Fruit fly (Drosophila melanogaster) whole organism, embryonic: ENCODE results near the gene mRpL10.

Source experiments
- Bdp1 ChIP-seq: fragments of 200-800 bp; sonication (Bioruptor generic); optimal IDR thresholded peaks from 3 replicates; lab custom pipeline; 2016; ENCODE audit warnings: missing biosample characterization, missing genetic modification characterization
- CG10979 ChIP-seq: fragments of 200-800 bp; sonication (Bioruptor generic); optimal IDR thresholded peaks from 2 replicates; lab custom pipeline; 2018; ENCODE audit warnings: missing biosample characterization, mild to moderate bottlenecking, missing genetic modification characterization, moderate library complexity
- CG11504 ChIP-seq: fragments of 200-800 bp; sonication (Bioruptor generic); optimal IDR thresholded peaks from 3 replicates; lab custom pipeline; 2019; ENCODE audit warnings: missing biosample characterization, mild to moderate bottlenecking, missing genetic modification characterization, moderate library complexity
- CG12659 ChIP-seq: fragments of 200-800 bp; sonication (Bioruptor generic); optimal IDR thresholded peaks from 3 replicates; lab custom pipeline; 2017; ENCODE audit warnings: mild to moderate bottlenecking, missing biosample characterization, missing genetic modification reagents, missing genetic modification characterization
- CG13296 ChIP-seq: fragments of 200-800 bp; sonication (Bioruptor generic); optimal IDR thresholded peaks from 3 replicates; lab custom pipeline; 2018; ENCODE audit warnings: missing biosample characterization, mild to moderate bottlenecking, missing genetic modification characterization
- CG14050 ChIP-seq: fragments of 200-800 bp; sonication (Bioruptor generic); IDR thresholded peaks from 3 replicates; pipeline ENCODE4 v1.3.6; 2022; ENCODE audit warnings: missing biosample characterization, missing genetic modification characterization
- CG1603 ChIP-seq: fragments of 200-800 bp; sonication (Bioruptor generic); optimal IDR thresholded peaks from 2 replicates; lab custom pipeline; 2019; ENCODE audit warnings: missing biosample characterization, mild to moderate bottlenecking, missing genetic modification characterization, moderate library complexity
- CG18619 ChIP-seq: fragments of 200-800 bp; sonication (Bioruptor generic); optimal IDR thresholded peaks from 3 replicates; lab custom pipeline; 2017; ENCODE audit warnings: missing biosample characterization, mild to moderate bottlenecking, missing genetic modification characterization
- CG30020 ChIP-seq: fragments of 200-800 bp; optimal IDR thresholded peaks from 2 replicates; lab custom pipeline; 2019; ENCODE audit warnings: missing biosample characterization, mild to moderate bottlenecking, missing genetic modification characterization, moderate library complexity
- CG31224 ChIP-seq: fragments of 200-800 bp; sonication (Bioruptor generic); IDR thresholded peaks from 2 replicates; pipeline ENCODE4 v1.3.6; 2022; ENCODE audit warnings: missing biosample characterization, missing genetic modification characterization
- CG33213 ChIP-seq: fragments of 200-800 bp; sonication (Bioruptor generic); optimal IDR thresholded peaks from 3 replicates; lab custom pipeline; 2016; ENCODE audit warnings: missing biosample characterization, missing genetic modification characterization
- CG3726 ChIP-seq: fragments of 200-800 bp; sonication (Bioruptor generic); IDR thresholded peaks from 3 replicates; pipeline ENCODE4, ENCODE4 v1.3.6; 2022; ENCODE audit warnings: missing biosample characterization, missing genetic modification characterization
- CG3838 ChIP-seq: fragments of 200-800 bp; sonication (Bioruptor generic); optimal IDR thresholded peaks from 3 replicates; lab custom pipeline; 2016; ENCODE audit warnings: missing biosample characterization, missing genetic modification characterization
- CG4282 ChIP-seq: fragments of 200-800 bp; sonication (Bioruptor generic); optimal IDR thresholded peaks from 2 replicates; lab custom pipeline; 2016; ENCODE audit warnings: missing biosample characterization, missing genetic modification characterization
- CG5245 ChIP-seq: fragments of 200-800 bp; sonication (Bioruptor generic); optimal IDR thresholded peaks from 3 replicates; lab custom pipeline; 2016; ENCODE audit warnings: missing biosample characterization, missing genetic modification characterization
- CG5953 ChIP-seq: fragments of 200-800 bp; sonication (Bioruptor generic); IDR thresholded peaks from 2 replicates; pipeline ENCODE4 v1.3.6; 2022; ENCODE audit warnings: missing biosample characterization, missing genetic modification characterization
- CG7271 ChIP-seq: fragments of 200-800 bp; sonication (Bioruptor generic); optimal IDR thresholded peaks from 2 replicates; lab custom pipeline; 2018; ENCODE audit warnings: missing biosample characterization, mild to moderate bottlenecking, missing genetic modification characterization, moderate library complexity
- CG7786 ChIP-seq: fragments of 200-800 bp; sonication (Bioruptor generic); optimal IDR thresholded peaks from 2 replicates; lab custom pipeline; 2016; ENCODE audit warnings: missing biosample characterization, missing genetic modification characterization
- CG8924 ChIP-seq: fragments of 200-800 bp; optimal IDR thresholded peaks from 3 replicates; lab custom pipeline; 2019; ENCODE audit warnings: missing biosample characterization, mild to moderate bottlenecking, missing genetic modification characterization, moderate library complexity
- CG9727 ChIP-seq: fragments of 200-800 bp; sonication (Bioruptor generic); optimal IDR thresholded peaks from 3 replicates; lab custom pipeline; 2017; ENCODE audit warnings: missing biosample characterization, mild to moderate bottlenecking, missing genetic modification characterization
- CG9876 ChIP-seq: fragments of 200-800 bp; sonication (Bioruptor generic); optimal IDR thresholded peaks from 2 replicates; lab custom pipeline; 2016; ENCODE audit warnings: missing biosample characterization, missing genetic modification characterization
- D19B ChIP-seq: fragments of 200-800 bp; sonication (Bioruptor generic); optimal IDR thresholded peaks from 2 replicates; lab custom pipeline; 2017; ENCODE audit warnings: missing biosample characterization, mild to moderate bottlenecking, missing genetic modification characterization
- Dek ChIP-seq: fragments of 200-800 bp; sonication (Bioruptor generic); optimal IDR thresholded peaks from 3 replicates; lab custom pipeline; 2019; ENCODE audit warnings: missing biosample characterization, mild to moderate bottlenecking, missing genetic modification characterization, moderate library complexity
- Dip3 ChIP-seq: fragments of 200-800 bp; sonication (Bioruptor generic); optimal IDR thresholded peaks from 3 replicates; lab custom pipeline; 2016; ENCODE audit warnings: missing biosample characterization, missing genetic modification characterization
- E2f2 ChIP-seq: fragments of 200-800 bp; sonication (Bioruptor generic); IDR thresholded peaks from 2 replicates; pipeline ENCODE4 v1.3.6; 2022; ENCODE audit warnings: missing biosample characterization, missing genetic modification characterization
- Mad ChIP-seq: fragments of 200-800 bp; sonication (Bioruptor generic); optimal IDR thresholded peaks from 2 replicates; lab custom pipeline; 2016; ENCODE audit warnings: missing biosample characterization, missing genetic modification characterization
- Mes4 ChIP-seq: fragments of 200-800 bp; sonication (Bioruptor generic); optimal IDR thresholded peaks from 2 replicates; lab custom pipeline; 2016; ENCODE audit warnings: missing biosample characterization, missing genetic modification characterization
- NfI ChIP-seq: fragments of 200-800 bp; sonication (Bioruptor generic); optimal IDR thresholded peaks from 3 replicates; lab custom pipeline; 2018; ENCODE audit warnings: missing biosample characterization, mild to moderate bottlenecking, missing genetic modification characterization, moderate library complexity
- Oli ChIP-seq: fragments of 200-800 bp; sonication (Bioruptor generic); optimal IDR thresholded peaks from 2 replicates; lab custom pipeline; 2018; ENCODE audit warnings: missing biosample characterization, mild to moderate bottlenecking, missing genetic modification characterization, moderate library complexity
- Scr ChIP-seq: fragments of 200-800 bp; sonication (Bioruptor generic); IDR thresholded peaks from 2 replicates; pipeline ENCODE4 v1.3.6; 2022; ENCODE audit warnings: missing biosample characterization, missing genetic modification characterization; ENCODE audit not compliant: partially characterized antibody
- Stat92E ChIP-seq, 3 experiments: fragments of >200 bp in 2 of 3; fragments of 200-800 bp in 1 of 3; sonication (Bioruptor generic) in 1 of 3; optimal IDR thresholded peaks; 2 replicates each; lab custom pipeline; 2017 to 2019; ENCODE audit warnings: missing biosample characterization in 3 of 3, missing genetic modification characterization in 3 of 3, mild to moderate bottlenecking in 1 of 3, moderate library complexity in 1 of 3
- ab ChIP-seq: fragments of 200-800 bp; sonication (Bioruptor generic); optimal IDR thresholded peaks from 2 replicates; lab custom pipeline; 2016; ENCODE audit warnings: missing biosample characterization, missing genetic modification characterization
- bbx ChIP-seq: fragments of 200-800 bp; sonication (Bioruptor generic); IDR thresholded peaks from 2 replicates; pipeline ENCODE4 v1.3.6; 2022; ENCODE audit warnings: missing biosample characterization, missing genetic modification characterization; ENCODE audit not compliant: partially characterized antibody
- br ChIP-seq: fragments of >200 bp; optimal IDR thresholded peaks from 2 replicates; lab custom pipeline; 2017
- chn ChIP-seq: fragments of 200-800 bp; sonication (Bioruptor generic); optimal IDR thresholded peaks from 2 replicates; lab custom pipeline; 2016; ENCODE audit warnings: missing biosample characterization, missing genetic modification characterization
- crc ChIP-seq: fragments of 200-800 bp; sonication (Bioruptor generic); optimal IDR thresholded peaks from 2 replicates; lab custom pipeline; 2016; ENCODE audit warnings: missing biosample characterization, missing genetic modification characterization
- crol ChIP-seq: fragments of 200-800 bp; sonication (Bioruptor generic); IDR thresholded peaks from 2 replicates; pipeline ENCODE4 v1.3.6; 2022; ENCODE audit warnings: missing biosample characterization, missing genetic modification characterization
- cwo ChIP-seq: fragments of 200-800 bp; sonication (Bioruptor generic); optimal IDR thresholded peaks from 3 replicates; lab custom pipeline; 2017; ENCODE audit warnings: missing biosample characterization, missing genetic modification characterization, mild to moderate bottlenecking, moderate library complexity, missing genetic modification reagents
- luna ChIP-seq: fragments of 200-800 bp; sonication (Bioruptor generic); optimal IDR thresholded peaks from 2 replicates; lab custom pipeline; 2016; ENCODE audit warnings: missing biosample characterization, missing genetic modification characterization
- maf-S ChIP-seq: fragments of 200-800 bp; sonication (Bioruptor generic); optimal IDR thresholded peaks from 2 replicates; lab custom pipeline; 2016; ENCODE audit warnings: missing biosample characterization, missing genetic modification characterization
- mld ChIP-seq: fragments of 200-800 bp; sonication (Bioruptor generic); IDR thresholded peaks from 3 replicates; pipeline ENCODE4 v1.3.6; 2022; ENCODE audit warnings: missing biosample characterization, missing genetic modification characterization; ENCODE audit not compliant: partially characterized antibody
- pita ChIP-seq: fragments of 200-800 bp; sonication (Bioruptor generic); optimal IDR thresholded peaks from 2 replicates; lab custom pipeline; 2017; ENCODE audit warnings: missing biosample characterization, mild to moderate bottlenecking, missing genetic modification characterization
- sob ChIP-seq: fragments of 200-800 bp; sonication (Bioruptor generic); IDR thresholded peaks from 2 replicates; pipeline ENCODE4 v1.3.6; 2022; ENCODE audit warnings: missing biosample characterization, missing genetic modification characterization
- tgo ChIP-seq: fragments of 200-800 bp; sonication (Bioruptor generic); IDR thresholded peaks from 3 replicates; pipeline ENCODE4 v1.3.6; 2022; ENCODE audit warnings: missing biosample characterization, missing genetic modification characterization
- tin ChIP-seq: fragments of 200-800 bp; sonication (Bioruptor generic); optimal IDR thresholded peaks from 3 replicates; lab custom pipeline; 2016; ENCODE audit warnings: missing biosample characterization, missing genetic modification characterization
- tio ChIP-seq: fragments of 200-800 bp; sonication (Bioruptor generic); optimal IDR thresholded peaks from 2 replicates; lab custom pipeline; 2017; ENCODE audit warnings: missing biosample characterization, missing genetic modification characterization, inconsistent platforms
- trh ChIP-seq: fragments of 200-800 bp; sonication (Bioruptor generic); optimal IDR thresholded peaks from 2 replicates; lab custom pipeline; 2016; ENCODE audit warnings: missing biosample characterization, missing genetic modification characterization
- tx ChIP-seq: fragments of 200-800 bp; sonication (Bioruptor generic); optimal IDR thresholded peaks from 2 replicates; lab custom pipeline; 2016; ENCODE audit warnings: missing biosample characterization, missing genetic modification characterization
- wek ChIP-seq: fragments of 200-800 bp; sonication (Bioruptor generic); optimal IDR thresholded peaks from 3 replicates; lab custom pipeline; 2018; ENCODE audit warnings: missing biosample characterization, mild to moderate bottlenecking, missing genetic modification characterization, moderate library complexity

Gene mRpL10

dm6 chr2L:224599-225385 lies 21.2 kb downstream of the mRpL10 start (continued):
- TF ChIP-seq cwo (GFP tag; lab: Kevin White, UChicago): peak; percentile 68
- peak; percentile 68 for TF ChIP-seq Oli (tag; lab: Kevin White, UChicago)
- no peak for TF ChIP-seq CG9876 (GFP tag; lab: Kevin White, UChicago)
- 0 out of 2 replicates have a peak, but pooled peaks have one; percentile 14 for TF ChIP-seq CG31224 (GFP tag; lab: Robert Waterston, UW)
- TF ChIP-seq E2f2 (GFP tag; lab: Robert Waterston, UW): no peak; the same call in 1 of the 2 replicates
- no peak for TF ChIP-seq pita
- peak; percentile 39 for TF ChIP-seq CG5245
- TF ChIP-seq CG30020 (tag; lab: Kevin White, UChicago): no peak
- TF ChIP-seq Mes4 (GFP tag; lab: Kevin White, UChicago): no peak
- no peak for TF ChIP-seq CG11504 (tag; lab: Kevin White, UChicago)
- peak; percentile 51; the same call in 1 of the 3 replicates for TF ChIP-seq CG14050 (GFP tag; lab: Robert Waterston, UW)
- TF ChIP-seq luna (GFP tag; lab: Kevin White, UChicago): no peak
- TF ChIP-seq CG9727 (GFP tag; lab: Kevin White, UChicago): peak; percentile 70
- TF ChIP-seq Stat92E (GFP tag; optimal IDR thresholded peaks at IDR 0.05; lab: Kevin White, UChicago): no peak
- TF ChIP-seq tgo (GFP tag; lab: Robert Waterston, UW): peak; percentile 76
- TF ChIP-seq CG1603 (tag; lab: Kevin White, UChicago): peak; percentile 55
- TF ChIP-seq Scr (GFP tag; lab: Robert Waterston, UW): no peak
- TF ChIP-seq crc: peak; percentile 1
- peak; percentile 27 for TF ChIP-seq CG7786
- TF ChIP-seq tin: peak; percentile 53
- TF ChIP-seq CG13296 (GFP tag; lab: Kevin White, UChicago): peak; percentile 72
- peak; percentile 12 for TF ChIP-seq wek (GFP tag; lab: Kevin White, UChicago)
- TF ChIP-seq Bdp1 (GFP tag; lab: Kevin White, UChicago): peak; percentile 38
- TF ChIP-seq chn (GFP tag; lab: Kevin White, UChicago): peak; percentile 31
- TF ChIP-seq CG10979: peak; percentile 34
- TF ChIP-seq maf-S (GFP tag; lab: Kevin White, UChicago): no peak
- peak; percentile 66 for TF ChIP-seq NfI
- TF ChIP-seq CG7271 (tag; lab: Kevin White, UChicago): no peak
- no peak for TF ChIP-seq br
- TF ChIP-seq mld (GFP tag; lab: Robert Waterston, UW): no peak
- peak; percentile 37 for TF ChIP-seq CG4282 (GFP tag; lab: Kevin White, UChicago)
- peak; percentile 47 for TF ChIP-seq CG8924 (tag; lab: Kevin White, UChicago)
- TF ChIP-seq CG12659 (GFP tag; lab: Kevin White, UChicago): peak; percentile 52
- peak; percentile 59 for TF ChIP-seq Dip3
- no peak for TF ChIP-seq ab
- 0 out of 3 replicates have a peak, but pooled peaks have one; percentile 60 for TF ChIP-seq CG3726 (GFP tag; lab: Robert Waterston, UW)
- peak; percentile 41 for TF ChIP-seq D19B (GFP tag; lab: Kevin White, UChicago)
- peak; percentile 57 for TF ChIP-seq Dek (tag; lab: Kevin White, UChicago)
- no peak for TF ChIP-seq trh (GFP tag; lab: Kevin White, UChicago)
- no peak for TF ChIP-seq CG5953
- TF ChIP-seq crol: no peak; the same call in none of the 2 replicates
- TF ChIP-seq CG33213 (GFP tag; lab: Kevin White, UChicago): peak; percentile 24
- peak; percentile 30 for TF ChIP-seq tx (GFP tag; lab: Kevin White, UChicago)
- TF ChIP-seq sob (GFP tag; lab: Robert Waterston, UW): peak; percentile 63; the same call in 1 of the 2 replicates
- peak; percentile 2 for TF ChIP-seq CG3838
- no peak; the same call in 1 of the 2 replicates for TF ChIP-seq bbx (GFP tag; lab: Robert Waterston, UW)
- TF ChIP-seq Mad (GFP tag; lab: Kevin White, UChicago): peak; percentile 64
- TF ChIP-seq tio: peak; percentile 38
- TF ChIP-seq CG18619 (GFP tag; lab: Kevin White, UChicago): peak; percentile 71
